Fruit fly (Drosophila melanogaster) whole organism, embryonic: ENCODE data around the gene DCP2.

Source experiments
- CG11247 ChIP-seq: fragments of 200-800 bp; sonication (Bioruptor generic); IDR thresholded peaks from 2 replicates; pipeline ENCODE4 v1.3.6; 2022; ENCODE audit warnings: missing biosample characterization, missing genetic modification characterization
- CG11695 ChIP-seq: fragments of 200-800 bp; sonication (Bioruptor generic); IDR thresholded peaks from 3 replicates; pipeline ENCODE4 v1.3.6; 2022; ENCODE audit warnings: missing biosample characterization, missing genetic modification characterization
- CG13894 ChIP-seq: fragments of 200-800 bp; sonication (Bioruptor generic); optimal IDR thresholded peaks from 3 replicates; lab custom pipeline; 2018; ENCODE audit warnings: missing biosample characterization, mild to moderate bottlenecking, missing genetic modification characterization, moderate library complexity
- CG15011 ChIP-seq: fragments of 200-800 bp; sonication (Bioruptor generic); optimal IDR thresholded peaks from 3 replicates; lab custom pipeline; 2018; ENCODE audit warnings: missing biosample characterization, mild to moderate bottlenecking, missing genetic modification characterization
- CG1647 ChIP-seq: fragments of 200-800 bp; sonication (Bioruptor generic); optimal IDR thresholded peaks from 3 replicates; lab custom pipeline; 2016; ENCODE audit warnings: missing biosample characterization, missing genetic modification characterization
- CG17612 ChIP-seq: fragments of 200-800 bp; sonication (Bioruptor generic); IDR thresholded peaks from 2 replicates; pipeline ENCODE4 v1.3.6; 2022; ENCODE audit warnings: missing biosample characterization, missing genetic modification characterization
- CG18599 ChIP-seq: fragments of 200-800 bp; sonication (Bioruptor generic); optimal IDR thresholded peaks from 3 replicates; lab custom pipeline; 2017; ENCODE audit warnings: missing biosample characterization, missing genetic modification characterization, mild to moderate bottlenecking, moderate library complexity, missing genetic modification reagents
- CG2202 ChIP-seq: fragments of 200-800 bp; sonication (Bioruptor generic); optimal IDR thresholded peaks from 2 replicates; lab custom pipeline; 2018; ENCODE audit warnings: missing biosample characterization, mild to moderate bottlenecking, missing genetic modification characterization
- CG3163 ChIP-seq: fragments of 200-800 bp; sonication (Bioruptor generic); optimal IDR thresholded peaks from 3 replicates; lab custom pipeline; 2016; ENCODE audit warnings: missing biosample characterization, missing genetic modification characterization
- CG32767 ChIP-seq: fragments of 200-800 bp; sonication (Bioruptor generic); IDR thresholded peaks from 2 replicates; pipeline ENCODE4 v1.3.6; 2022; ENCODE audit warnings: missing biosample characterization, missing genetic modification characterization
- CG4360 ChIP-seq: fragments of 200-800 bp; sonication (Bioruptor generic); IDR thresholded peaks from 2 replicates; pipeline ENCODE4 v1.3.6; 2022; ENCODE audit warnings: missing biosample characterization, missing genetic modification characterization
- CG6683 ChIP-seq: fragments of 200-800 bp; sonication (Bioruptor generic); optimal IDR thresholded peaks from 2 replicates; lab custom pipeline; 2017; ENCODE audit warnings: missing biosample characterization, mild to moderate bottlenecking, missing genetic modification characterization, missing genetic modification reagents
- CG6689 ChIP-seq: fragments of 200-800 bp; sonication (Bioruptor generic); IDR thresholded peaks from 2 replicates; pipeline ENCODE4 v1.3.6; 2022; ENCODE audit warnings: missing biosample characterization, missing genetic modification characterization
- CG6791 ChIP-seq: fragments of 200-800 bp; sonication (Bioruptor generic); IDR thresholded peaks from 3 replicates; pipeline ENCODE4 v1.3.6; 2022; ENCODE audit warnings: missing biosample characterization, missing genetic modification characterization; ENCODE audit not compliant: partially characterized antibody
- CG6813 ChIP-seq: fragments of 200-800 bp; sonication (Bioruptor generic); optimal IDR thresholded peaks from 2 replicates; lab custom pipeline; 2017; ENCODE audit warnings: missing biosample characterization, missing genetic modification characterization, mild to moderate bottlenecking, moderate library complexity, missing genetic modification reagents
- CG6854 ChIP-seq: fragments of 200-800 bp; sonication (Bioruptor generic); optimal IDR thresholded peaks from 3 replicates; lab custom pipeline; 2017; ENCODE audit warnings: missing biosample characterization, mild to moderate bottlenecking, missing genetic modification characterization
- CG7372 ChIP-seq: fragments of 200-800 bp; sonication (Bioruptor generic); IDR thresholded peaks from 2 replicates; pipeline ENCODE4 v1.3.6; 2022; ENCODE audit warnings: missing biosample characterization, missing genetic modification characterization
- CG7556 ChIP-seq: fragments of 200-800 bp; sonication (Bioruptor generic); optimal IDR thresholded peaks from 2 replicates; lab custom pipeline; 2017; ENCODE audit warnings: missing biosample characterization, mild to moderate bottlenecking, missing genetic modification characterization
- CG7839 ChIP-seq: fragments of 200-800 bp; sonication (Bioruptor generic); optimal IDR thresholded peaks from 3 replicates; lab custom pipeline; 2018; ENCODE audit warnings: missing biosample characterization, mild to moderate bottlenecking, missing genetic modification characterization, moderate library complexity
- CG8089 ChIP-seq: fragments of 200-800 bp; sonication (Bioruptor generic); optimal IDR thresholded peaks from 3 replicates; lab custom pipeline; 2016; ENCODE audit warnings: missing biosample characterization, missing genetic modification characterization
- CG8478 ChIP-seq: fragments of >200 bp; optimal IDR thresholded peaks from 2 replicates; lab custom pipeline; 2018
- CG8765 ChIP-seq: fragments of 200-800 bp; sonication (Bioruptor generic); IDR thresholded peaks from 2 replicates; pipeline ENCODE4 v1.3.6; 2022; ENCODE audit warnings: missing biosample characterization, missing genetic modification characterization
- Deaf1 ChIP-seq: fragments of 200-800 bp; optimal IDR thresholded peaks from 3 replicates; lab custom pipeline; 2019; ENCODE audit warnings: missing biosample characterization, mild to moderate bottlenecking, missing genetic modification characterization, moderate library complexity
- Doc2 ChIP-seq: fragments of 200-800 bp; sonication (Bioruptor generic); IDR thresholded peaks from 2 replicates; pipeline ENCODE4 v1.3.6; 2022; ENCODE audit warnings: missing biosample characterization, missing genetic modification characterization
- E2f2 ChIP-seq: fragments of 200-800 bp; sonication (Bioruptor generic); IDR thresholded peaks from 2 replicates; pipeline ENCODE4 v1.3.6; 2022; ENCODE audit warnings: missing biosample characterization, missing genetic modification characterization
- HLH3B ChIP-seq: fragments of 200-800 bp; sonication (Bioruptor generic); IDR thresholded peaks from 2 replicates; pipeline ENCODE4 v1.3.6; 2022; ENCODE audit warnings: missing biosample characterization, missing genetic modification characterization
- Hey ChIP-seq: fragments of 200-800 bp; sonication (Bioruptor generic); optimal IDR thresholded peaks from 3 replicates; lab custom pipeline; 2018; ENCODE audit warnings: missing biosample characterization, mild to moderate bottlenecking, missing genetic modification characterization
- Hmr ChIP-seq: fragments of 200-800 bp; sonication (Bioruptor generic); optimal IDR thresholded peaks from 3 replicates; lab custom pipeline; 2017; ENCODE audit warnings: mild to moderate bottlenecking, missing biosample characterization, missing genetic modification reagents, missing genetic modification characterization
- Hr51 ChIP-seq, 2 experiments: fragments of 200-800 bp; sonication (Bioruptor generic); optimal IDR thresholded peaks; 2 replicates in 1 of 2; 3 replicates in 1 of 2; lab custom pipeline; 2016 to 2018; ENCODE audit warnings: missing biosample characterization in 2 of 2, missing genetic modification characterization in 2 of 2, mild to moderate bottlenecking in 1 of 2, moderate library complexity in 1 of 2
- Lpt ChIP-seq: fragments of >200 bp; optimal IDR thresholded peaks from 2 replicates; lab custom pipeline; 2018; ENCODE audit warnings: missing biosample characterization, missing genetic modification characterization
- Mad ChIP-seq: fragments of 200-800 bp; sonication (Bioruptor generic); optimal IDR thresholded peaks from 2 replicates; lab custom pipeline; 2016; ENCODE audit warnings: missing biosample characterization, missing genetic modification characterization
- Meics ChIP-seq: fragments of 200-800 bp; sonication (Bioruptor generic); optimal IDR thresholded peaks from 2 replicates; lab custom pipeline; 2017; ENCODE audit warnings: missing biosample characterization, mild to moderate bottlenecking, missing genetic modification characterization
- Myb ChIP-seq: fragments of 200-800 bp; sonication (Bioruptor generic); optimal IDR thresholded peaks from 2 replicates; lab custom pipeline; 2016; ENCODE audit warnings: missing biosample characterization, missing genetic modification characterization
- Opbp ChIP-seq: fragments of 200-800 bp; sonication (Bioruptor generic); IDR thresholded peaks from 3 replicates; pipeline ENCODE4 v1.3.6; 2022; ENCODE audit warnings: missing biosample characterization, missing genetic modification characterization; ENCODE audit not compliant: partially characterized antibody
- Spps ChIP-seq: fragments of 200-800 bp; sonication (Bioruptor generic); optimal IDR thresholded peaks from 2 replicates; lab custom pipeline; 2018; ENCODE audit warnings: missing biosample characterization, mild to moderate bottlenecking, missing genetic modification characterization
- Stat92E ChIP-seq, 3 experiments: fragments of >200 bp in 2 of 3; fragments of 200-800 bp in 1 of 3; sonication (Bioruptor generic) in 1 of 3; optimal IDR thresholded peaks; 2 replicates each; lab custom pipeline; 2017 to 2019; ENCODE audit warnings: missing biosample characterization in 3 of 3, missing genetic modification characterization in 3 of 3, mild to moderate bottlenecking in 1 of 3, moderate library complexity in 1 of 3
- ap ChIP-seq: fragments of 200-800 bp; sonication (Bioruptor generic); IDR thresholded peaks from 2 replicates; pipeline ENCODE4 v1.3.6; 2022; ENCODE audit warnings: missing biosample characterization, missing genetic modification characterization
- cato ChIP-seq: fragments of 200-800 bp; sonication (Bioruptor generic); optimal IDR thresholded peaks from 2 replicates; lab custom pipeline; 2016; ENCODE audit warnings: missing biosample characterization, missing genetic modification characterization, borderline replicate concordance
- corto ChIP-seq: fragments of 200-800 bp; sonication (Bioruptor generic); optimal IDR thresholded peaks from 2 replicates; lab custom pipeline; 2016; ENCODE audit warnings: missing biosample characterization, mild to moderate bottlenecking, missing genetic modification characterization, moderate library complexity
- exex ChIP-seq: fragments of 200-800 bp; sonication (Bioruptor generic); optimal IDR thresholded peaks from 4 replicates; lab custom pipeline; 2018; ENCODE audit warnings: missing biosample characterization, mild to moderate bottlenecking, missing genetic modification characterization, moderate library complexity
- grn ChIP-seq: fragments of 200-800 bp; sonication (Bioruptor generic); optimal IDR thresholded peaks from 3 replicates; lab custom pipeline; 2017; ENCODE audit warnings: missing biosample characterization, missing genetic modification characterization
- ham ChIP-seq: fragments of 200-800 bp; sonication (Bioruptor generic); IDR thresholded peaks from 2 replicates; pipeline ENCODE4 v1.3.6; 2022; ENCODE audit warnings: missing biosample characterization, missing genetic modification characterization
- hkb ChIP-seq, 2 experiments: fragments of 200-800 bp in 1 of 2; fragments of >200 bp in 1 of 2; sonication (Bioruptor generic) in 1 of 2; IDR thresholded peaks in 1 of 2; optimal IDR thresholded peaks in 1 of 2; 2 replicates each; pipeline versions ENCODE4 v1.3.6 to Lab custom; 2017 to 2022; ENCODE audit warnings: missing biosample characterization in 1 of 2, missing genetic modification characterization in 1 of 2
- odd ChIP-seq: fragments of 200-800 bp; sonication (Bioruptor generic); optimal IDR thresholded peaks from 2 replicates; lab custom pipeline; 2017; ENCODE audit warnings: missing biosample characterization, mild to moderate bottlenecking, missing genetic modification characterization
- sr ChIP-seq: fragments of 200-800 bp; sonication (Bioruptor generic); IDR thresholded peaks from 3 replicates; pipeline ENCODE4 v1.3.6; 2022; ENCODE audit warnings: missing biosample characterization, missing genetic modification characterization
- stc ChIP-seq: fragments of 200-800 bp; sonication (Bioruptor generic); IDR thresholded peaks from 2 replicates; pipeline ENCODE4 v1.3.6; 2022; ENCODE audit warnings: missing biosample characterization, missing genetic modification characterization
- sug ChIP-seq: fragments of 200-800 bp; optimal IDR thresholded peaks from 2 replicates; lab custom pipeline; 2019; ENCODE audit warnings: missing biosample characterization, mild to moderate bottlenecking, missing genetic modification characterization, moderate library complexity
- wdn ChIP-seq: fragments of 200-800 bp; sonication (Bioruptor generic); IDR thresholded peaks from 2 replicates; pipeline ENCODE4 v1.3.6; 2022; ENCODE audit warnings: missing biosample characterization, missing genetic modification characterization
- zen2 ChIP-seq: fragments of 200-800 bp; sonication (Bioruptor generic); IDR thresholded peaks from 3 replicates; pipeline ENCODE4 v1.3.6; 2022; ENCODE audit warnings: missing biosample characterization, missing genetic modification characterization; ENCODE audit not compliant: partially characterized antibody

The DCP2 gene

dm6 chr3L:15825493-15826209 lies 572 bp downstream of the DCP2 start (continued):
- TF ChIP-seq sr (peak; percentile 85), zen2 (GFP tag; lab: Robert Waterston, UW) (no peak), HLH3B (GFP tag; lab: Robert Waterston, UW) (peak; percentile 20; the same call in 1 of the 2 replicates), Deaf1 (tag; lab: Kevin White, UChicago) (no peak), Hey (tag; lab: Kevin White, UChicago) (no peak), CG17612 (GFP tag; lab: Robert Waterston, UW) (no peak), Spps (tag; lab: Kevin White, UChicago) (peak; percentile 14), Lpt (GFP tag; lab: Kevin White, UChicago) (no peak), hkb (optimal IDR thresholded peaks at IDR 0.05; lab: Kevin White, UChicago) (no peak), hkb (GFP tag; IDR thresholded peaks at IDR 0.05; lab: Robert Waterston, UW) (peak; percentile 57; the same call in 1 of the 2 replicates), Mad (no peak), Opbp (no peak), CG6813 (no peak), CG15011 (GFP tag; lab: Kevin White, UChicago) (no peak), CG11695 (GFP tag; lab: Robert Waterston, UW) (peak; percentile 49; the same call in 1 of the 3 replicates), CG6683 (GFP tag; lab: Kevin White, UChicago) (peak; percentile 9), sug (peak; percentile 35), Hmr (GFP tag; lab: Kevin White, UChicago) (peak; percentile 46), CG7839 (peak; percentile 14), Stat92E (GFP tag; optimal IDR thresholded peaks at IDR 0.05; lab: Kevin White, UChicago) (no peak), CG6791 (GFP tag; lab: Robert Waterston, UW) (no peak), CG32767 (GFP tag; lab: Robert Waterston, UW) (0 out of 2 replicates have a peak, but pooled peaks have one; percentile 48), grn (peak; percentile 35), E2f2 (peak; percentile 16; the same call in 1 of the 2 replicates), stc (GFP tag; lab: Robert Waterston, UW) (peak; percentile 54; the same call in 1 of the 2 replicates), exex (tag; lab: Kevin White, UChicago) (peak; percentile 58), CG18599 (GFP tag; lab: Kevin White, UChicago) (peak; percentile 68), CG7556 (GFP tag; lab: Kevin White, UChicago) (peak; percentile 36), CG8765 (GFP tag; lab: Robert Waterston, UW) (no peak), Myb (GFP tag; lab: Kevin White, UChicago) (peak; percentile 22), odd (GFP tag; lab: Kevin White, UChicago) (peak; percentile 32), Hr51 (GFP tag; optimal IDR thresholded peaks at IDR 0.05; lab: Kevin White, UChicago) (peak in 1 of 2 experiments; percentile 26), corto (GFP tag; lab: Kevin White, UChicago) (no peak), cato (GFP tag; lab: Kevin White, UChicago) (no peak), CG8089 (no peak), CG2202 (tag; lab: Kevin White, UChicago) (no peak), Doc2 (GFP tag; lab: Robert Waterston, UW) (no peak), Meics (no peak), ap (GFP tag; lab: Robert Waterston, UW) (no peak), wdn (GFP tag; lab: Robert Waterston, UW) (no peak), CG13894 (tag; lab: Kevin White, UChicago) (no peak), CG6689 (GFP tag; lab: Robert Waterston, UW) (peak; percentile 9; the same call in 1 of the 2 replicates), ham (GFP tag; lab: Robert Waterston, UW) (no peak), CG8478 (peak; percentile 89), CG4360 (GFP tag; lab: Robert Waterston, UW) (peak; percentile 78), CG7372 (GFP tag; lab: Robert Waterston, UW) (no peak), CG3163 (GFP tag; lab: Kevin White, UChicago) (no peak), CG1647 (peak; percentile 22), CG6854 (GFP tag; lab: Kevin White, UChicago) (peak; percentile 15), CG11247 (GFP tag; lab: Robert Waterston, UW) (no peak)
